Worm (Caenorhabditis elegans): ENCODE data around the gene nlp-19.

nlp-19 gene

DNA sequence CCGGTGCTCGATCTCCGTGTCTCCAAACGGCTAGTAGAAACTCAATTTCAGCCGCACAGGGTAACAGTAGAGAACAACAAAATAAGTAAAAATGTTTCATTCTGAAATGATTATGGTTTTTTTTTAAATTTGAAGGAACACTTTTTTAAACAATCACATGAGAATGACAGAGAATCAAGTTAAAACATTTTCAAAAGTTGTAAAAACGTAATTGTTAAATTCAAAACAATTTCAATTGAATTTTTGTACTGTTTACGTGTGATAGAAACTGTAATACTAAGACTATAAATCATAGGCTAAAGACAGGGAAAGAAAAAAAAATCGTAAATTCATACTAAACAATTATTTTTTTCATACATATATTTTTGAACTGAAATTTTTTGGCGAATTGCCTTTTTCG lies 17.3 kb upstream of the nlp-19 start, which contains the start of gene pho-7:
Gene pho-7, minus strand, starts transcription at position 101 of the 400 bp plus-strand sequence.
- TF ChIP-seq zip-8 (tag; optimal IDR thresholded peaks at IDR 0.05) (no peak), lin-32 (GFP tag; optimal IDR thresholded peaks at IDR 0.05) (no peak), ceh-43 (GFP tag; optimal IDR thresholded peaks at IDR 0.05) (no peak), elt-3 (tag; optimal IDR thresholded peaks at IDR 0.05) (no peak), drap-1 (GFP tag; optimal IDR thresholded peaks at IDR 0.05) (no peak), nhr-12 (tag; optimal IDR thresholded peaks at IDR 0.05) (no peak), blmp-1 (tag; optimal IDR thresholded peaks at IDR 0.05) (no peak), M03D4.4 (tag; optimal IDR thresholded peaks at IDR 0.05) (no peak), ceh-39 (tag; optimal IDR thresholded peaks at IDR 0.05) (no peak), mls-2 (tag; optimal IDR thresholded peaks at IDR 0.05) (no peak), nhr-28 (tag; optimal IDR thresholded peaks at IDR 0.05) (no peak), mab-5 (tag; optimal IDR thresholded peaks at IDR 0.05) (no peak), lsy-2 (tag; optimal IDR thresholded peaks at IDR 0.05) (no peak), mep-1 (tag; optimal IDR thresholded peaks at IDR 0.05) (no peak)

DNA sequence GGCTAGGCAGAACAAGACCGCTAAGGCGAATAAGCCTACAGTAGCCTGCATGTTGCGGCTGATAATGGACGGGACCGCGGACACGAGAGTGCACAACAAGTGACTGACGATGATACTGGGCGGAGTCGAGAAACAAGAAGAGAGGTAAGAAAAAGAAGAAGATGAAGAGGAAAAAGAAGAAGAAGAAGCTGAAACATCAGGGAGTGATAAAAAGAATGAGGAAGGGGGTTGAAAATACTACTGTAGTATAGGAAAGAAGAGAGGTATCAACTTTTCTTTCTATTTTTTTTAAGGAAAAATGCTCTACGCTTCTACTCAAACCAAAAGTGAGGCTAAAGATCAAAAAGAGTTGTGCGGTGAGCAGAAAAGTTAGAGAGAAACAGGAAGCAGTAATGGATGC lies 9.7 kb upstream of the nlp-19 start, which contains the start of gene T21B6.3:
Gene T21B6.3, minus strand, starts transcription at position 101 of the 400 bp plus-strand sequence.
- no peak for TF ChIP-seq drap-1 (GFP tag; optimal IDR thresholded peaks at IDR 0.05)
- no peak for TF ChIP-seq blmp-1 (tag; optimal IDR thresholded peaks at IDR 0.05)
- no peak for TF ChIP-seq nhr-12 (tag; optimal IDR thresholded peaks at IDR 0.05)
- TF ChIP-seq mls-2 (tag; optimal IDR thresholded peaks at IDR 0.05), result no peak
- no peak for TF ChIP-seq sem-2 (GFP tag; optimal IDR thresholded peaks at IDR 0.05)
- no peak for TF ChIP-seq hlh-1 (tag; optimal IDR thresholded peaks at IDR 0.05)
- no peak for TF ChIP-seq ceh-83 (GFP tag; optimal IDR thresholded peaks at IDR 0.05)
- no peak for TF ChIP-seq nhr-237 (tag; optimal IDR thresholded peaks at IDR 0.05)
- no peak for TF ChIP-seq ham-2 (GFP tag; optimal IDR thresholded peaks at IDR 0.05)

DNA sequence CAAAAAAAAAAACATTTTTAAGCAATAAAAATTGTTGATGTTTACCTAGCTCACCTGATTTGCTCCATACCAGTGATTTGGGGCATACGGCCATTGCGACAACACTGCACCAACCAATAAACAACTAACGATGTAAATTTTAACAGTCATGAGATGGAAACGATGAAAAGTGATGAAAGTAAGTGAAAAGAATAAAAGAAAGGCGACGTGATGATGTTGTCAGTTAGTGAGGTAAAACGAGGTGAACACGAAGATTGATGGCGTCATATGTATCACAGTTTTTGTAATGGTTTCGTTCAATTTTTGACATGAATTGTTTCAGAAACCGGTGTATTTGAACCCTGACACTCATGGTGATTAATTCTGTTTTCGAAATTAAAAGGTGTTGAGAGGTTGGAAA lies 7.4 kb upstream of the nlp-19 start, which contains the start of gene K09C8.7:
Gene K09C8.7, minus strand, starts transcription at position 226 of the 400 bp plus-strand sequence.
- TF ChIP-seq lin-32 (GFP tag; optimal IDR thresholded peaks at IDR 0.05) (no peak), ceh-83 (GFP tag; optimal IDR thresholded peaks at IDR 0.05) (no peak), ceh-39 (tag; optimal IDR thresholded peaks at IDR 0.05) (no peak), drap-1 (GFP tag; optimal IDR thresholded peaks at IDR 0.05) (no peak), elt-1 (tag; optimal IDR thresholded peaks at IDR 0.05; ENCODE audit: borderline replicate concordance, insufficient read depth) (no peak), pha-4 (tag; optimal IDR thresholded peaks at IDR 0.05) (no peak), nhr-237 (tag; optimal IDR thresholded peaks at IDR 0.05) (no peak), ham-2 (GFP tag; optimal IDR thresholded peaks at IDR 0.05) (no peak), sem-2 (GFP tag; optimal IDR thresholded peaks at IDR 0.05) (no peak), unc-39 (tag; optimal IDR thresholded peaks at IDR 0.05) (no peak), mep-1 (tag; optimal IDR thresholded peaks at IDR 0.05) (no peak), nhr-2 (tag; optimal IDR thresholded peaks at IDR 0.05) (no peak), flh-1 (GFP tag; optimal IDR thresholded peaks at IDR 0.05) (no peak), M03D4.4 (tag; optimal IDR thresholded peaks at IDR 0.05) (no peak), unc-62 (GFP tag; optimal IDR thresholded peaks at IDR 0.05) (no peak), nhr-12 (tag; optimal IDR thresholded peaks at IDR 0.05) (no peak), hlh-1 (tag; optimal IDR thresholded peaks at IDR 0.05) (no peak), tbx-8 (GFP tag; optimal IDR thresholded peaks at IDR 0.05) (no peak)

DNA sequence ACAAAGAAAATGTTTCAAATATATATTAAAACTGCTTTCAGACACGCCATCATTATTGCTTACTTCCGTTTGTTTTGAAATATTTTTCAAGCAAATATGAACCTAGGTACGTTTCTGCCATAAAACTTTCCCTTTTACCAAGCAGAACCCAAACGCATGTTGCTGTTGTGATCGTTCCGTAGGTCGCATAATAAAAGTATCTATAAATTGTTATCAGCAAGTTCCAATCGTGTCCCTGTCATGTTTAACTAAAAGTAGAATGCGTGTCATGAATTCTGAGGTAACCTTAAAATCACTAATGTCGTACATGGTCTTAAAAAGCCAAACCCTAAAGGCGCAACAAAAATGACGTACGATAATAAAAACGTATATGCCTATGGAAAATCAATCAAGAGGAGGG lies 6.6 kb upstream of the nlp-19 start:
- TF ChIP-seq tbx-8 (GFP tag; optimal IDR thresholded peaks at IDR 0.05) (no peak), ceh-39 (tag; optimal IDR thresholded peaks at IDR 0.05) (no peak), nhr-76 (tag; optimal IDR thresholded peaks at IDR 0.05) (no peak)

DNA sequence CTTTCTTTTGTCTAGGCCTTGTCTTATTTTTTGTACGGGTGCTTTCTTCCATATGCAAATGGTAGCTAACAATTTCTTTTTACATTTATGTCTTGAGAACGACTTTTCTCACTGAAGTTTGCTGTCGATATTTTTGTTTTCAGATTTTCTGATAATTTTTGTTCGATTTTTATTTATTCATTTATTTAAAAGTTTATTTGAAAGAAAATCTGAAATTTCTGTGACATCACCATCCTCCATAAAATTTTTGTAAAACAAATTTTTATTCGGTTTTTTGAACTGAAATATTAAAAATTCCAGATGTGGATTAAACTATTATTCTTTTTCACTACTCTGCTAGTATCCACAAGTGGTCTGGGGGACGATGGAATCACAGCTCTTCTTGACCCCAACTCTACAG lies 4.7 kb upstream of the nlp-19 start, which contains the start of gene pbo-4:
Gene pbo-4, plus strand, starts transcription at position 301 of the 400 bp plus-strand sequence.
- TF ChIP-seq sem-2 (GFP tag; optimal IDR thresholded peaks at IDR 0.05), result no peak
- no peak for TF ChIP-seq elt-1 (tag; optimal IDR thresholded peaks at IDR 0.05; ENCODE audit: borderline replicate concordance, insufficient read depth)
- no peak for TF ChIP-seq bed-3 (GFP tag; optimal IDR thresholded peaks at IDR 0.05)
- TF ChIP-seq flh-1 (GFP tag; optimal IDR thresholded peaks at IDR 0.05), result no peak

DNA sequence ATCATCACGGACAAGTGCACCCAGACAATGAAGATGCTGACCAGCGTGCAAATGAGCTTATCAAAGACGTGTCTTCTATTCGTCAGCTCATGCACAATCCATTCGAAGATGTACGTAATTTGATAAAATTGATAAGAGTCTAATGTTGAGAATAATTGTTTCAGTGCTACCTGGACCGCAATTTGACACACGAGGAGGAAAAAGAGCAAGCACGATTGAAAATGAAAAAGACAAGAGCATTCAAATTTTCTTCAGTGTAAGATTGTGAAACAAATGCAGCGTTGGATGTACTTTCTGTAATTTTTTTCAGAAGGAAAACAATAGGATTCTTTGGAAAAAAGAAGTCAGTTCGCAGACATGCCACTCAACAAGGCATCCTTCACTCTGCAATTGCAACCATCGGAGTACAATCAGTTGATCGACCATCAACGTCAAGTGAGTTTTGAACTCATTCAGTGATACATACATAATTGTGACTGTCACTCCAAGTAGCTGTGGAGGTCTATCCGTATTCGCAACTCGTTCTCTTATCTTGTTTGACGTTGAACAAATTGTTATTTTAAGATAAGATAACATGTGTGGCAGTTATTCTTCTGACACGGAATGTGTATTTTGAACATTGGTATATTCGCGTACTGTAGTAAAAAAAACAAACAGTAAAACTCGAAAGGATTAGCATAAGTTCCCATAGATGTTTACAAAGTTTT lies 1.4 kb upstream of the nlp-19 start:
- TF ChIP-seq snpc-4 (tag; optimal IDR thresholded peaks at IDR 0.05), result no peak
- TF ChIP-seq blmp-1 (tag; optimal IDR thresholded peaks at IDR 0.05), result no peak
- no peak for TF ChIP-seq ceh-43 (GFP tag; optimal IDR thresholded peaks at IDR 0.05)
- TF ChIP-seq tbx-8 (GFP tag; optimal IDR thresholded peaks at IDR 0.05), result no peak
- TF ChIP-seq lin-32 (GFP tag; optimal IDR thresholded peaks at IDR 0.05), result no peak
- TF ChIP-seq nhr-76 (tag; optimal IDR thresholded peaks at IDR 0.05), result no peak
- TF ChIP-seq ztf-11 (tag; optimal IDR thresholded peaks at IDR 0.05), result no peak
- TF ChIP-seq cnd-1 (tag; optimal IDR thresholded peaks at IDR 0.05), result no peak
- TF ChIP-seq nhr-12 (tag; optimal IDR thresholded peaks at IDR 0.05), result no peak
- no peak for TF ChIP-seq nhr-28 (tag; optimal IDR thresholded peaks at IDR 0.05)
- TF ChIP-seq lsy-2 (tag; optimal IDR thresholded peaks at IDR 0.05), result no peak
- no peak for TF ChIP-seq unc-120 (tag; optimal IDR thresholded peaks at IDR 0.05; ENCODE audit: poor library complexity, severe bottlenecking)
- TF ChIP-seq elt-1 (tag; optimal IDR thresholded peaks at IDR 0.05; ENCODE audit: borderline replicate concordance, insufficient read depth), result no peak
- TF ChIP-seq flh-1 (GFP tag; optimal IDR thresholded peaks at IDR 0.05), result no peak
- no peak for TF ChIP-seq bed-3 (GFP tag; optimal IDR thresholded peaks at IDR 0.05)
- no peak for TF ChIP-seq pha-4 (tag; optimal IDR thresholded peaks at IDR 0.05)
- TF ChIP-seq ham-2 (GFP tag; optimal IDR thresholded peaks at IDR 0.05), result no peak
- no peak for TF ChIP-seq sem-2 (GFP tag; optimal IDR thresholded peaks at IDR 0.05)
- no peak for TF ChIP-seq mab-5 (tag; optimal IDR thresholded peaks at IDR 0.05)
- TF ChIP-seq mls-2 (tag; optimal IDR thresholded peaks at IDR 0.05), result no peak

Data from whole organism, mixed stage, embryonic.